Worm (Caenorhabditis elegans) whole organism, L3 larva: ENCODE data around the gene clec-180.

ENCODE experiments used
- R02D3.7 ChIP-seq: fragments of 150-350 bp; optimal IDR thresholded peaks from 2 replicates; lab custom pipeline; 2014; ENCODE audit warnings: missing biosample characterization, missing genetic modification characterization
- fkh-10 ChIP-seq: sonication (generic microtip); optimal IDR thresholded peaks from 2 replicates; lab custom pipeline; 2017; ENCODE audit warnings: missing biosample characterization, missing genetic modification reagents, missing genetic modification characterization
- nhr-12 ChIP-seq: fragments of 150-350 bp; optimal IDR thresholded peaks from 2 replicates; lab custom pipeline; 2014; ENCODE audit warnings: missing biosample characterization, missing genetic modification characterization
- nhr-237 ChIP-seq: fragments of 150-350 bp; optimal IDR thresholded peaks from 2 replicates; lab custom pipeline; 2014; ENCODE audit warnings: missing biosample characterization, missing genetic modification characterization
- nhr-28 ChIP-seq: fragments of 150-350 bp; optimal IDR thresholded peaks from 2 replicates; lab custom pipeline; 2014; ENCODE audit warnings: missing biosample characterization, missing genetic modification characterization

- TF ChIP-seq nhr-28 (tag; lab: Kevin White, UChicago) (no peak), fkh-10 (GFP tag; lab: Kevin White, UChicago) (no peak), nhr-237 (tag; lab: Kevin White, UChicago) (no peak), R02D3.7 (tag; lab: Kevin White, UChicago) (no peak), nhr-12 (tag; lab: Kevin White, UChicago) (no peak)
Observed at ce11 chrIV:7521591-7521990, 47.1 kb upstream of the clec-180 start.
